Worm (Caenorhabditis elegans) whole organism, L2 larva: Measurements from ENCODE around the gene irg-3.

Source experiments
- C34F6.9 ChIP-seq: fragments of 150-350 bp; optimal IDR thresholded peaks from 2 replicates; lab custom pipeline; 2014; ENCODE audit warnings: missing biosample characterization, missing genetic modification characterization
- F13H6.1 ChIP-seq: sonication (generic microtip); optimal IDR thresholded peaks from 2 replicates; lab custom pipeline; 2016; ENCODE audit warnings: missing genetic modification characterization, missing compliant biosample characterization
- R02D3.7 ChIP-seq: fragments of 150-350 bp; optimal IDR thresholded peaks from 2 replicates; lab custom pipeline; 2014; ENCODE audit warnings: missing biosample characterization, missing genetic modification characterization
- alr-1 ChIP-seq: fragments of 150-350 bp; optimal IDR thresholded peaks from 2 replicates; lab custom pipeline; 2014; ENCODE audit warnings: missing biosample characterization, missing genetic modification characterization
- blmp-1 ChIP-seq: sonication (generic microtip); optimal IDR thresholded peaks from 2 replicates; lab custom pipeline; 2017; ENCODE audit warnings: missing genetic modification characterization, mild to moderate bottlenecking, missing compliant biosample characterization, antibody characterized with exemption, moderate library complexity; ENCODE audit not compliant: insufficient read depth
- ceh-16 ChIP-seq: fragments of 150-350 bp; optimal IDR thresholded peaks from 2 replicates; lab custom pipeline; 2014; ENCODE audit warnings: missing biosample characterization, missing genetic modification characterization
- crh-2 ChIP-seq: sonication (generic microtip); optimal IDR thresholded peaks from 2 replicates; lab custom pipeline; 2017; ENCODE audit warnings: missing biosample characterization, missing genetic modification characterization
- dmd-4 ChIP-seq: sonication (generic microtip); optimal IDR thresholded peaks from 2 replicates; lab custom pipeline; 2017; ENCODE audit warnings: missing biosample characterization, missing genetic modification characterization
- egl-27 ChIP-seq: sonication (generic microtip); optimal IDR thresholded peaks from 3 replicates; lab custom pipeline; 2017; ENCODE audit warnings: missing biosample characterization, missing genetic modification reagents, missing genetic modification characterization
- elt-3 ChIP-seq: sonication (generic microtip); optimal IDR thresholded peaks from 2 replicates; lab custom pipeline; 2017; ENCODE audit warnings: missing biosample characterization, missing genetic modification characterization
- fos-1 ChIP-seq: fragments of 150-350 bp; optimal IDR thresholded peaks from 2 replicates; lab custom pipeline; 2014; ENCODE audit warnings: missing biosample characterization, missing genetic modification characterization
- gmeb-1 ChIP-seq: fragments of 150-350 bp; optimal IDR thresholded peaks from 2 replicates; lab custom pipeline; 2014; ENCODE audit warnings: missing biosample characterization, missing genetic modification characterization
- lin-39 ChIP-seq: fragments of 150-350 bp; optimal IDR thresholded peaks from 2 replicates; lab custom pipeline; 2014; ENCODE audit warnings: missing biosample characterization, missing genetic modification reagents, missing genetic modification characterization
- lsy-2 ChIP-seq, 2 experiments: fragments of 150-350 bp in 1 of 2; sonication (generic microtip) in 1 of 2; optimal IDR thresholded peaks; 2 replicates each; lab custom pipeline; 2014 to 2017; ENCODE audit warnings: missing biosample characterization in 2 of 2, missing genetic modification characterization in 2 of 2
- mab-5 ChIP-seq: fragments of 150-350 bp; optimal IDR thresholded peaks from 2 replicates; lab custom pipeline; 2014; ENCODE audit warnings: missing biosample characterization, missing genetic modification characterization
- mbf-1 ChIP-seq: sonication (generic microtip); optimal IDR thresholded peaks from 2 replicates; lab custom pipeline; 2017; ENCODE audit warnings: missing biosample characterization, missing genetic modification characterization
- mdl-1 ChIP-seq, 2 experiments: fragments of 150-350 bp in 1 of 2; sonication (generic microtip) in 1 of 2; optimal IDR thresholded peaks; 2 replicates each; lab custom pipeline; 2017; ENCODE audit warnings: missing biosample characterization in 2 of 2, missing genetic modification characterization in 2 of 2
- nhr-10 ChIP-seq: sonication (generic microtip); optimal IDR thresholded peaks from 2 replicates; lab custom pipeline; 2017; ENCODE audit warnings: missing biosample characterization, missing genetic modification characterization
- nhr-11 ChIP-seq: fragments of 150-350 bp; optimal IDR thresholded peaks from 2 replicates; lab custom pipeline; 2014; ENCODE audit warnings: missing biosample characterization, missing genetic modification characterization
- nhr-12 ChIP-seq: fragments of 150-350 bp; optimal IDR thresholded peaks from 2 replicates; lab custom pipeline; 2014; ENCODE audit warnings: missing biosample characterization, missing genetic modification characterization
- nhr-129 ChIP-seq: fragments of 150-350 bp; optimal IDR thresholded peaks from 2 replicates; lab custom pipeline; 2014; ENCODE audit warnings: missing biosample characterization, missing genetic modification characterization
- nhr-21 ChIP-seq: fragments of 150-350 bp; optimal IDR thresholded peaks from 2 replicates; lab custom pipeline; 2014; ENCODE audit warnings: missing biosample characterization, missing genetic modification characterization
- nhr-23 ChIP-seq: fragments of 150-350 bp; optimal IDR thresholded peaks from 2 replicates; lab custom pipeline; 2014; ENCODE audit warnings: missing biosample characterization, missing genetic modification reagents, missing genetic modification characterization
- nhr-237 ChIP-seq: fragments of 150-350 bp; optimal IDR thresholded peaks from 2 replicates; lab custom pipeline; 2014; ENCODE audit warnings: missing biosample characterization, missing genetic modification characterization
- nhr-25 ChIP-seq: fragments of 150-350 bp; sonication (generic microtip); optimal IDR thresholded peaks from 3 replicates; lab custom pipeline; 2014; ENCODE audit warnings: missing biosample characterization, missing genetic modification characterization
- nhr-6 ChIP-seq: fragments of 150-350 bp; optimal IDR thresholded peaks from 2 replicates; lab custom pipeline; 2014; ENCODE audit warnings: missing biosample characterization, missing genetic modification characterization
- nhr-77 ChIP-seq: fragments of 150-350 bp; optimal IDR thresholded peaks from 2 replicates; lab custom pipeline; 2014; ENCODE audit warnings: missing biosample characterization, missing genetic modification characterization
- sem-4 ChIP-seq: fragments of 150-350 bp; optimal IDR thresholded peaks from 2 replicates; lab custom pipeline; 2014; ENCODE audit warnings: missing biosample characterization, missing genetic modification reagents, missing genetic modification characterization
- skn-1 ChIP-seq: sonication (generic microtip); optimal IDR thresholded peaks from 2 replicates; lab custom pipeline; 2017; ENCODE audit warnings: missing biosample characterization, missing genetic modification characterization
- sma-3 ChIP-seq: sonication (generic microtip); optimal IDR thresholded peaks from 2 replicates; lab custom pipeline; 2016; ENCODE audit warnings: missing genetic modification reagents, missing genetic modification characterization, missing compliant biosample characterization
- sma-9 ChIP-seq, 2 experiments: fragments of 150-350 bp in 1 of 2; sonication (generic microtip) in 1 of 2; optimal IDR thresholded peaks; 2 replicates each; lab custom pipeline; 2014 to 2016; ENCODE audit warnings: missing genetic modification characterization in 2 of 2, mild to moderate bottlenecking in 1 of 2, missing biosample characterization in 1 of 2, missing compliant biosample characterization in 1 of 2, missing genetic modification reagents in 1 of 2, moderate library complexity in 1 of 2
- snpc-4 ChIP-seq: fragments of 150-350 bp; optimal IDR thresholded peaks from 2 replicates; lab custom pipeline; 2014; ENCODE audit warnings: missing biosample characterization, missing genetic modification characterization
- unc-39 ChIP-seq: fragments of 150-350 bp; optimal IDR thresholded peaks from 2 replicates; lab custom pipeline; 2014; ENCODE audit warnings: missing biosample characterization, missing genetic modification characterization
- unc-55 ChIP-seq: fragments of 150-350 bp; sonication (generic microtip); optimal IDR thresholded peaks from 3 replicates; lab custom pipeline; 2014; ENCODE audit warnings: missing biosample characterization, missing genetic modification reagents, missing genetic modification characterization
- unc-62 ChIP-seq: fragments of 150-350 bp; optimal IDR thresholded peaks from 2 replicates; lab custom pipeline; 2014; ENCODE audit warnings: missing biosample characterization, missing genetic modification reagents, missing genetic modification characterization
- zag-1 ChIP-seq: fragments of 150-350 bp; optimal IDR thresholded peaks from 2 replicates; lab custom pipeline; 2014; ENCODE audit warnings: missing biosample characterization, missing genetic modification characterization
- ztf-1 ChIP-seq: fragments of 200-800 bp; sonication (Bioruptor generic); conservative IDR thresholded peaks from 2 replicates; pipeline ENCODE4 v1.3.6; 2022; ENCODE audit warnings: missing genetic modification characterization, missing compliant biosample characterization
- ztf-11 ChIP-seq: sonication (generic microtip); optimal IDR thresholded peaks from 2 replicates; lab custom pipeline; 2017; ENCODE audit warnings: missing biosample characterization, missing genetic modification characterization
- ztf-4 ChIP-seq: fragments of 150-350 bp; optimal IDR thresholded peaks from 2 replicates; lab custom pipeline; 2014; ENCODE audit warnings: missing biosample characterization, missing genetic modification characterization

Gene irg-3

DNA sequence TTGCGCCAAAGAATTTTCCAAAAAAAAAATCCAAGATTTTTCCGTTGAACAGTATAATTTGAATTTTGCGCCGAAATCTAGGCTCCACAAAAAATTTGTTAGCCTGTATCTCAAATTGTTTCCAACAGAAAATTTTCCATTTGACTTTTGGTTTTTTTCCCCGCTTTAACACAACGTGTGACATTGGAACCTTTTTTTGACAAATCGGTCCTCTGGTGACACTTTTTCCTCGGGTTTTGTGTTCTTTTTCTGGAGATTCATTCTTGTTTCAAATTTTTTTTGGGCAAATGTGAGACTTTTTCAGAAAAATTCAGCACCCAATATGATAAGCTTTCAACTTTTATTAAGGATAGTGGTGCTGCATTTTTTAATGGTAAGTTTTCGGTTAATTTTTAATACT lies 16.0 kb downstream of the irg-3 start, which contains the start of gene acr-17:
acr-17 (plus strand) TSS at position 301 of the 400 bp plus-strand sequence.
- TF ChIP-seq ztf-11 (tag; lab: Kevin White, UChicago), result no peak
- TF ChIP-seq unc-62 (GFP tag; lab: Kevin White, UChicago), result no peak
- no peak for TF ChIP-seq nhr-10 (tag; lab: Kevin White, UChicago)
- TF ChIP-seq unc-55 (GFP tag; lab: Kevin White, UChicago), result no peak
- no peak for TF ChIP-seq fos-1 (tag; lab: Kevin White, UChicago)
- TF ChIP-seq nhr-25, result no peak
- no peak for TF ChIP-seq egl-27 (tag; lab: Kevin White, UChicago)
- no peak for TF ChIP-seq crh-2 (tag; lab: Kevin White, UChicago)
- no peak for TF ChIP-seq alr-1 (tag; lab: Kevin White, UChicago)
- no peak for TF ChIP-seq sem-4 (tag; lab: Kevin White, UChicago)
- no peak for TF ChIP-seq dmd-4 (tag; lab: Kevin White, UChicago)
- no peak for TF ChIP-seq elt-3 (tag; lab: Kevin White, UChicago)
- TF ChIP-seq lsy-2 (tag; optimal IDR thresholded peaks at IDR 0.05; lab: Kevin White, UChicago), result no peak
- TF ChIP-seq mab-5 (tag; lab: Kevin White, UChicago), result no peak

DNA sequence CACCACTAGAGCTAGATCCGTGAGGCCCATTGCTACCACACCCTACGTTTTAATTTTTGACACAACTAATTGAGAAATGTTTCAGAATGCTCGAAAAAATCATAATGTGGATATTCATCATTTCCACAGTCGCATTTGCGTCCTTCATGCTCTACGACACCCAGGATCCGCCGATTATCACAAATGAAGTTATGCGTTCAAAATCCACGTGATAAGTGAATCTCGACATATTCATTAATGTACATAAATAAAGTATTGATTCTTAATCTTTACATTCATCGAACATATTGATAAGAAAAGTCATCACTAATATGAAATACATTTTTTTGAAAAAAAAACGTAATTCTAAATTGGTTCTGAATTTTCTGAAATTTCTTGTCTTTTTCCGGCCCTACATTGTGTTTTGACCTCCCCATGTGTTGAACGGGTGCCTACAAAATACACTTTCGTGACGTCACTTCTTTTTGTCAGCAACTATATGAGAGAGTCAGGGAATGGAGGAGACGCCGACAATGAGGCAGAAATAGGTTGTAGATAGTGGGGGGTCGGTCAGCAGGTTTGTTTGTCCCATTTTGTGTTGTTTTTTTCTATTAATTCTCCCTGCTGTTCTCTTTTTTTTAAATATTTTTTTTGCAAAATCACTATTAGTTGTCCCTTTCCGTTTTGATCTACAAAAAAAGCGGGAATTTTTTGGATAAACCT lies 22.7 kb downstream of the irg-3 start, which contains the start of gene F53E10.1:
F53E10.1 (plus strand) TSS at position 325 of the 702 bp plus-strand sequence.
- TF ChIP-seq zag-1 (tag; lab: Kevin White, UChicago) (no peak), mbf-1 (tag; lab: Kevin White, UChicago) (no peak), egl-27 (tag; lab: Kevin White, UChicago) (no peak), gmeb-1 (tag; lab: Kevin White, UChicago) (peak; percentile 69), ztf-1 (no peak), nhr-25 (peak; percentile 70), lin-39 (tag; lab: Kevin White, UChicago) (no peak), nhr-77 (tag; lab: Kevin White, UChicago) (no peak), elt-3 (tag; lab: Kevin White, UChicago) (no peak), ztf-11 (tag; lab: Kevin White, UChicago) (no peak), sma-3 (GFP tag; lab: Kevin White, UChicago) (peak; percentile 60), nhr-23 (tag; lab: Kevin White, UChicago) (no peak), skn-1 (tag; lab: Kevin White, UChicago) (peak; percentile 43), sma-9 (GFP tag; optimal IDR thresholded peaks at IDR 0.05; lab: Kevin White, UChicago) (no peak), sma-9 (tag; optimal IDR thresholded peaks at IDR 0.05; lab: Kevin White, UChicago) (no peak), lsy-2 (tag; optimal IDR thresholded peaks at IDR 0.05; lab: Kevin White, UChicago) (peak in 1 of 2 experiments; percentile 49), ceh-16 (tag; lab: Kevin White, UChicago) (no peak), nhr-12 (no peak), unc-55 (GFP tag; lab: Kevin White, UChicago) (no peak), R02D3.7 (no peak), sem-4 (tag; lab: Kevin White, UChicago) (no peak), nhr-129 (tag; lab: Kevin White, UChicago) (peak; percentile 49), fos-1 (tag; lab: Kevin White, UChicago) (peak; percentile 49), crh-2 (tag; lab: Kevin White, UChicago) (peak; percentile 57), F13H6.1 (tag; lab: Kevin White, UChicago) (peak; percentile 64), nhr-6 (peak; percentile 13), unc-39 (no peak)
- TF ChIP-seq, all 48 proteins: peak for 10

- TF ChIP-seq nhr-21 (tag; lab: Kevin White, UChicago) (no peak), unc-62 (GFP tag; lab: Kevin White, UChicago) (no peak), nhr-77 (tag; lab: Kevin White, UChicago) (no peak), nhr-129 (tag; lab: Kevin White, UChicago) (no peak), ztf-4 (tag; lab: Kevin White, UChicago) (no peak), nhr-237 (tag; lab: Kevin White, UChicago) (no peak), C34F6.9 (no peak), unc-39 (no peak), mab-5 (tag; lab: Kevin White, UChicago) (no peak), lsy-2 (tag; optimal IDR thresholded peaks at IDR 0.05; lab: Kevin White, UChicago) (no peak), alr-1 (tag; lab: Kevin White, UChicago) (no peak), crh-2 (tag; lab: Kevin White, UChicago) (no peak), ztf-1 (no peak), blmp-1 (tag; lab: Kevin White, UChicago) (no peak), mdl-1 (tag; optimal IDR thresholded peaks at IDR 0.05; lab: Kevin White, UChicago) (no peak), snpc-4 (no peak), nhr-23 (tag; lab: Kevin White, UChicago) (no peak), nhr-11 (tag; lab: Kevin White, UChicago) (no peak), lin-39 (tag; lab: Kevin White, UChicago) (no peak)
Observed at ce11 chrV:2617499-2617898, 25.1 kb downstream of the irg-3 start.
